Worm (Caenorhabditis elegans): Measurements from ENCODE around the gene K07H8.12.

DNA sequence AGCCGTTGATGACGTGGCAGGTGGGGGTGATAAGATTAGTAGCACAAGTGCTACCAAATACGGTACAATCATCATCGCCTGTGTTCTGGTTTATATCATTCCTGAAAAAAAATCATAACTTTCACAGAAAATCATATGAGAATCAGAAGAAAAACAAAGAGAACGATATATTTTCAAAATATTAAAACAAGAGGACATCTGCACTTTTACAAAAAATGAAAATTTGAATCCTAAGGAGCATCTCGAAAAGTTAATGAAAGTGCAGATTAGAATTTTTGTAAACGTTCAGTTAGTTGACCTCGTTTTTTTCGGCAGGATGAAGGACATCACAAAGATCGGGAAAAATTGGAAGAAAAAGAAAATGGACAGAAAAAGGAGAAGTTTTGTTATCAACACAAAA, 36.3 kb upstream of the K07H8.12 start, which contains the start of gene F35H10.10:
- TF ChIP-seq nhr-21 (tag; optimal IDR thresholded peaks at IDR 0.05) (no peak), lin-13 (GFP tag; optimal IDR thresholded peaks at IDR 0.05) (no peak), mab-5 (tag; optimal IDR thresholded peaks at IDR 0.05) (no peak)
